Worm (Caenorhabditis elegans): ENCODE measurements around the gene F38A1.11.

DNA sequence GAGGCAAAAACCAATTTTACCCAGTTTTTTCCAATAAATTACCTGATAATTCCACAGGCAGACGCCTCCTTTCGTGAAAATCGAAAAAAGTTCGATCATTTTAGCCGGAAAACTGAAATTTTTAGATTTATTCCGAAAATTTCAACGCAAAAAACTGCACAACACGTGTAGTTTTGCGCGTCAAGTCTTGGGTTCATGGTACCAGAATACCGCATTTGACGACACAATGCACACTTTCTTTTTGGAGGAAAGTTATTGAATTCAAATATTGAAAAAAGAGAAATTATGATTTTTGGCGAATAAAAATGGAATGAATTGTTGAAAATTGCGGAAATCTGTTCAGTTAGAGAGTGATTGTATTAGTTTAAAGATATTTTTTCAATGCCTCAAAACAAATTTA lies 7.5 kb upstream of the F38A1.11 start, which contains the start of gene F38A1.8:
- TF ChIP-seq dao-5 (tag; optimal IDR thresholded peaks at IDR 0.05) = no peak
- no peak for TF ChIP-seq him-1 (tag; optimal IDR thresholded peaks at IDR 0.05)
- no peak for TF ChIP-seq W03F9.2 (tag; optimal IDR thresholded peaks at IDR 0.05)

Measured in whole organism, L4/young adult.